Worm (Caenorhabditis elegans): ENCODE measurements around the gene F56D6.11.

- TF ChIP-seq ceh-43 (GFP tag; optimal IDR thresholded peaks at IDR 0.05) (no peak), tbx-8 (GFP tag; optimal IDR thresholded peaks at IDR 0.05) (no peak), snpc-4 (tag; optimal IDR thresholded peaks at IDR 0.05) (no peak), lin-13 (tag; optimal IDR thresholded peaks at IDR 0.05) (no peak), pha-4 (tag; optimal IDR thresholded peaks at IDR 0.05) (no peak), mep-1 (tag; optimal IDR thresholded peaks at IDR 0.05) (no peak), mab-5 (tag; optimal IDR thresholded peaks at IDR 0.05) (no peak), nhr-28 (tag; optimal IDR thresholded peaks at IDR 0.05) (no peak), elt-3 (tag; optimal IDR thresholded peaks at IDR 0.05) (no peak), ham-2 (GFP tag; optimal IDR thresholded peaks at IDR 0.05) (no peak), ceh-39 (tag; optimal IDR thresholded peaks at IDR 0.05) (no peak)
Observed at ce11 chrIV:3917405-3917804, 11.1 kb upstream of the F56D6.11 start, which contains the start of gene F56D6.14.

All from whole organism, mixed stage, embryonic.